Fruit fly (Drosophila melanogaster): ENCODE data around the gene bru2.

Gene bru2

DNA sequence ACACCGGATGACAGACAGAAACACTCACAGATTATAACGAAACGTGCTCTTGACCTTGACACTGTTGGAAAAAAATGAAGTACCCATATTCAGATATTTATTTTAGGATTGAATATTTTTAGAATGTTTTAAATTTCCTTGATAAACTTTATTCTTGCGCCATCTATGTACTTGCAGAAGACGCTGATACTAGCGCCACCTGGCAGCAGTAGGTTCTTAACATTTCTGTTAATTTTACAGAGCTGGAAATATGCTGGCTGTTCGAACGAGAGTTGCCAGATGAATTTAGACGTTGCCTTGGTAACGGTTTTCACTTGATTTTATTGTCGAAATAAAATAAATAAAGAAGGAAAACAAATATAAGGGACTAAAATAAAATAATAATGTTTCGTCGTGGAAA lies 80.5 kb downstream of the bru2 start, which contains the start of gene Fam92 (continued):
- TF ChIP-seq aop (GFP tag; IDR thresholded peaks at IDR 0.05), result no peak
- no peak for TF ChIP-seq odd (GFP tag; optimal IDR thresholded peaks at IDR 0.05)
- peak; percentile 53 for TF ChIP-seq CG13424 (tag; optimal IDR thresholded peaks at IDR 0.05)
- no peak for TF ChIP-seq yki (optimal IDR thresholded peaks at IDR 0.05)
- peak; percentile 41 for TF ChIP-seq CG1233 (GFP tag; optimal IDR thresholded peaks at IDR 0.05)
- no peak for TF ChIP-seq hbn (GFP tag; IDR thresholded peaks at IDR 0.05; ENCODE audit: partially characterized antibody)
- TF ChIP-seq run (tag; optimal IDR thresholded peaks at IDR 0.05), result no peak
- no peak for TF ChIP-seq CG6654 (GFP tag; optimal IDR thresholded peaks at IDR 0.05)
- TF ChIP-seq CG11696 (GFP tag; IDR thresholded peaks at IDR 0.05), result no peak
- peak; percentile 27 for TF ChIP-seq sd (tag; optimal IDR thresholded peaks at IDR 0.05)
- peak; percentile 24 for TF ChIP-seq Atf-2 (GFP tag; optimal IDR thresholded peaks at IDR 0.05)
- peak; percentile 46 for TF ChIP-seq PHDP (tag; optimal IDR thresholded peaks at IDR 0.05)
- no peak for TF ChIP-seq Doc2 (GFP tag; IDR thresholded peaks at IDR 0.05)
- TF ChIP-seq Ets97D (GFP tag; optimal IDR thresholded peaks at IDR 0.05), result peak; percentile 68
- no peak for TF ChIP-seq CkIIα-i1 (GFP tag; IDR thresholded peaks at IDR 0.05)
- TF ChIP-seq Blimp-1 (GFP tag; optimal IDR thresholded peaks at IDR 0.05), result peak; percentile 39
- peak; percentile 51; the same call in 2 of the 3 replicates for TF ChIP-seq so (GFP tag; IDR thresholded peaks at IDR 0.05)
- TF ChIP-seq dm (GFP tag; optimal IDR thresholded peaks at IDR 0.05), result peak; percentile 6
- TF ChIP-seq CG6683 (GFP tag; optimal IDR thresholded peaks at IDR 0.05), result no peak
- peak; percentile 48; the same call in 1 of the 3 replicates for TF ChIP-seq Aef1 (GFP tag; IDR thresholded peaks at IDR 0.05)
- peak; percentile 72 for TF ChIP-seq vvl (GFP tag; IDR thresholded peaks at IDR 0.05)
- no peak for TF ChIP-seq CG4707 (GFP tag; optimal IDR thresholded peaks at IDR 0.05)
- no peak for TF ChIP-seq lola (GFP tag; optimal IDR thresholded peaks at IDR 0.05)
- peak; percentile 21 for TF ChIP-seq Side (GFP tag; optimal IDR thresholded peaks at IDR 0.05)
- no peak for TF ChIP-seq ro (GFP tag; IDR thresholded peaks at IDR 0.05)
- no peak for TF ChIP-seq cas (GFP tag; IDR thresholded peaks at IDR 0.05)
- no peak for TF ChIP-seq MESR4 (GFP tag; optimal IDR thresholded peaks at IDR 0.05)
- no peak for TF ChIP-seq H15 (GFP tag; IDR thresholded peaks at IDR 0.05)
- TF ChIP-seq tll (GFP tag; optimal IDR thresholded peaks at IDR 0.05), result no peak
- TF ChIP-seq bcd (GFP tag; optimal IDR thresholded peaks at IDR 0.05), result peak; percentile 23
- TF ChIP-seq CG11695 (GFP tag; IDR thresholded peaks at IDR 0.05), result no peak
- no peak for TF ChIP-seq HLH4C (GFP tag; IDR thresholded peaks at IDR 0.05; ENCODE audit: partially characterized antibody)
- peak; percentile 29 for TF ChIP-seq twi (tag; optimal IDR thresholded peaks at IDR 0.05)
- peak; percentile 61 for TF ChIP-seq NC2β (GFP tag; optimal IDR thresholded peaks at IDR 0.05)
- no peak for TF ChIP-seq tna (GFP tag; IDR thresholded peaks at IDR 0.05; ENCODE audit: partially characterized antibody)
- peak; percentile 94 for TF ChIP-seq Myb (GFP tag; optimal IDR thresholded peaks at IDR 0.05)
- no peak for TF ChIP-seq knrl (GFP tag; IDR thresholded peaks at IDR 0.05; ENCODE audit: partially characterized antibody)
- TF ChIP-seq CG10321 (GFP tag; IDR thresholded peaks at IDR 0.05), result no peak
- no peak for TF ChIP-seq CG8359 (GFP tag; optimal IDR thresholded peaks at IDR 0.05; ENCODE audit: borderline replicate concordance)
- peak; percentile 43; the same call in 1 of the 2 replicates for TF ChIP-seq ttk (GFP tag; IDR thresholded peaks at IDR 0.05)
- TF ChIP-seq Pdp1 (GFP tag; optimal IDR thresholded peaks at IDR 0.05), result peak; percentile 45 to 55
- TF ChIP-seq slou (GFP tag; optimal IDR thresholded peaks at IDR 0.05), result no peak
- TF ChIP-seq Gug (GFP tag; IDR thresholded peaks at IDR 0.05), result 0 out of 4 replicates have a peak, but pooled peaks have one; percentile 18
- no peak for TF ChIP-seq CG11398 (GFP tag; optimal IDR thresholded peaks at IDR 0.05)
- TF ChIP-seq sisA (GFP tag; IDR thresholded peaks at IDR 0.05), result peak; percentile 45; the same call in 1 of the 2 replicates
- no peak for TF ChIP-seq disco-r (GFP tag; optimal IDR thresholded peaks at IDR 0.05)
- TF ChIP-seq CG9437 (GFP tag; optimal IDR thresholded peaks at IDR 0.05), result no peak
- TF ChIP-seq Sox102F (GFP tag; optimal IDR thresholded peaks at IDR 0.05), result peak; percentile 57
- TF ChIP-seq CG11247 (GFP tag; IDR thresholded peaks at IDR 0.05), result peak; percentile 52
- no peak for TF ChIP-seq nerfin-2 (GFP tag; IDR thresholded peaks at IDR 0.05; ENCODE audit: partially characterized antibody)
- TF ChIP-seq sqz (GFP tag; optimal IDR thresholded peaks at IDR 0.05), result no peak

Measured in whole organism, embryonic.